Worm (Caenorhabditis elegans) whole organism, L4/young adult: Measurements from ENCODE around the gene F52D10.2.

ENCODE experiments used
- W03F9.2 ChIP-seq: fragments of 150-350 bp; optimal IDR thresholded peaks from 2 replicates; lab custom pipeline; 2014; ENCODE audit warnings: missing biosample characterization, missing genetic modification characterization
- dao-5 ChIP-seq: sonication (generic microtip); optimal IDR thresholded peaks from 2 replicates; lab custom pipeline; 2016; ENCODE audit warnings: missing genotype, missing genetic modification characterization, moderate library complexity, missing compliant biosample characterization
- him-1 ChIP-seq: sonication (generic microtip); optimal IDR thresholded peaks from 2 replicates; lab custom pipeline; 2016; ENCODE audit warnings: missing genotype, missing genetic modification reagents, missing genetic modification characterization, missing compliant biosample characterization

ce11 chrX:11638987-11639386, 47.5 kb upstream of the F52D10.2 start:
- TF ChIP-seq dao-5 (tag; lab: Kevin White, UChicago) (no peak), him-1 (tag; lab: Kevin White, UChicago) (no peak), W03F9.2 (tag; lab: Kevin White, UChicago) (no peak)
